Fruit fly (Drosophila melanogaster): Measurements from ENCODE around the gene CG31268.

- TF ChIP-seq Clk (GFP tag; optimal IDR thresholded peaks at IDR 0.05) (no peak), CG7045 (GFP tag; optimal IDR thresholded peaks at IDR 0.05) (no peak), CG7101 (tag; optimal IDR thresholded peaks at IDR 0.05) (no peak), kay (GFP tag; ENCODE audit: borderline replicate concordance) (no peak), CG5204 (GFP tag; optimal IDR thresholded peaks at IDR 0.05) (no peak), Hr96 (GFP tag; optimal IDR thresholded peaks at IDR 0.05) (no peak), CG33017 (tag; optimal IDR thresholded peaks at IDR 0.05) (no peak), pad (GFP tag; optimal IDR thresholded peaks at IDR 0.05) (no peak), bab1 (GFP tag; optimal IDR thresholded peaks at IDR 0.05) (no peak), toe (GFP tag; optimal IDR thresholded peaks at IDR 0.05) (no peak), ovo (GFP tag; optimal IDR thresholded peaks at IDR 0.05) (no peak), cic (GFP tag; optimal IDR thresholded peaks at IDR 0.05) (no peak), Crg-1 (GFP tag; optimal IDR thresholded peaks at IDR 0.05) (no peak), cnc (optimal IDR thresholded peaks at IDR 0.05) (no peak)
Measured at dm6 chr3R:17029796-17030195, 1.8 kb upstream of the CG31268 start.
